Worm (Caenorhabditis elegans): Measurements from ENCODE around the gene fbxa-105.

fbxa-105 gene

ce11 chrV:7374090-7374489 is 17.7 kb downstream of the fbxa-105 start, which contains the start of gene srx-56:
Gene srx-56 (plus strand): TSS chrV:7374390.
- TF ChIP-seq nhr-43 (tag; optimal IDR thresholded peaks at IDR 0.05; ENCODE audit: poor library complexity, severe bottlenecking) (no peak), nhr-67 (tag; optimal IDR thresholded peaks at IDR 0.05) (no peak), eor-1 (tag; optimal IDR thresholded peaks at IDR 0.05) (no peak), unc-39 (tag; optimal IDR thresholded peaks at IDR 0.05) (no peak), unc-62 (GFP tag; optimal IDR thresholded peaks at IDR 0.05) (no peak), skn-1 (tag; optimal IDR thresholded peaks at IDR 0.05) (no peak), ZK546.5 (tag; optimal IDR thresholded peaks at IDR 0.05) (no peak), R02D3.7 (tag; optimal IDR thresholded peaks at IDR 0.05) (no peak), lin-15B (tag; optimal IDR thresholded peaks at IDR 0.05) (no peak), mml-1 (tag; optimal IDR thresholded peaks at IDR 0.05) (no peak), ceh-82 (tag; optimal IDR thresholded peaks at IDR 0.05) (no peak)

DNA sequence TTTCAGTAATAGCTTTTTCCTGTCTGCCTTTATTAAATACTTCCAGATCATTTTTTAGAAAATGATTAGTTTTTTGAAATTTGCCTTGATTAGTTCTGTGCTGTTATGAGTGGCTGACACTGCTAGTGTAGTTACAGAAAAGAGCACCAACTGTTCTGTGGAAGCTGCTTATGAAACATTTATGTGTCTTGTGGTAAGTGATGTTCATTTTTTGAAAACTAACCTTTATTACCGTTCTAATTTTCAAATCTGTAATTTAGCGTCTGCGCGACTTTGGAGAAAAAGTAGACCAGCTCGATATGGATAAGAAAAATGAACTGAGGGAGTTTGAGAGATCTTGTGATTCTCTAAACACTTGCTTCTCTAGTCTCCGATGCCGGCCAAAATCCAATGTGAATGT is 22.3 kb downstream of the fbxa-105 start, which contains the start of gene srj-14:
Gene srj-14 (plus strand): TSS at position 131 of the 400 bp plus-strand sequence.
- TF ChIP-seq skn-1 (tag; optimal IDR thresholded peaks at IDR 0.05), result no peak
- TF ChIP-seq nhr-67 (tag; optimal IDR thresholded peaks at IDR 0.05), result no peak
- no peak for TF ChIP-seq daf-12 (tag; optimal IDR thresholded peaks at IDR 0.05)
- no peak for TF ChIP-seq ceh-28 (tag; optimal IDR thresholded peaks at IDR 0.05)
- no peak for TF ChIP-seq nfya-1 (tag; optimal IDR thresholded peaks at IDR 0.05; ENCODE audit: insufficient read depth)
- TF ChIP-seq R02D3.7 (tag; optimal IDR thresholded peaks at IDR 0.05), result no peak
- TF ChIP-seq aly-2 (tag; optimal IDR thresholded peaks at IDR 0.05), result no peak
- TF ChIP-seq egl-27 (tag; optimal IDR thresholded peaks at IDR 0.05), result no peak
- TF ChIP-seq ZK546.5 (tag; optimal IDR thresholded peaks at IDR 0.05), result no peak
- TF ChIP-seq hmg-11 (tag; optimal IDR thresholded peaks at IDR 0.05), result no peak
- TF ChIP-seq nhr-12 (tag; optimal IDR thresholded peaks at IDR 0.05), result no peak
- no peak for TF ChIP-seq nhr-23 (tag; optimal IDR thresholded peaks at IDR 0.05)

ce11 chrV:7364951-7365350 is 26.9 kb downstream of the fbxa-105 start, which contains the start of gene exc-13:
Gene exc-13 (plus strand): TSS chrV:7365251.
- TF ChIP-seq nhr-11 (tag; optimal IDR thresholded peaks at IDR 0.05), result no peak
- peak; percentile 2 for TF ChIP-seq lin-39 (tag; optimal IDR thresholded peaks at IDR 0.05)

ce11 chrV:7364059-7364458 is 27.8 kb downstream of the fbxa-105 start, which contains the start of gene cyp-35A2:
Gene cyp-35A2 (minus strand): TSS chrV:7364182.
- peak; percentile 86 for TF ChIP-seq elt-2 (tag; optimal IDR thresholded peaks at IDR 0.05)
- no peak for TF ChIP-seq fos-1 (tag; optimal IDR thresholded peaks at IDR 0.05)
- no peak for TF ChIP-seq unc-62 (GFP tag; optimal IDR thresholded peaks at IDR 0.05)
- TF ChIP-seq pqm-1 (tag; optimal IDR thresholded peaks at IDR 0.05), result peak; percentile 79

ce11 chrV:7361673-7362072 is 30.2 kb downstream of the fbxa-105 start, which contains the start of gene cyp-35A1:
Gene cyp-35A1 (minus strand): TSS chrV:7361773.
- no peak for TF ChIP-seq mdl-1 (tag; optimal IDR thresholded peaks at IDR 0.05)
- TF ChIP-seq lin-39 (tag; optimal IDR thresholded peaks at IDR 0.05), result no peak
- no peak for TF ChIP-seq nhr-23 (tag; optimal IDR thresholded peaks at IDR 0.05)
- TF ChIP-seq lsy-12 (tag; optimal IDR thresholded peaks at IDR 0.05), result no peak
- TF ChIP-seq ama-1 (optimal IDR thresholded peaks at IDR 0.05), result no peak
- TF ChIP-seq jun-1 (tag; optimal IDR thresholded peaks at IDR 0.05), result no peak
- TF ChIP-seq elt-2 (tag; optimal IDR thresholded peaks at IDR 0.05), result no peak
- TF ChIP-seq unc-62 (GFP tag; optimal IDR thresholded peaks at IDR 0.05), result no peak
- no peak for TF ChIP-seq nhr-76 (tag; optimal IDR thresholded peaks at IDR 0.05)
- TF ChIP-seq unc-39 (tag; optimal IDR thresholded peaks at IDR 0.05), result no peak

DNA sequence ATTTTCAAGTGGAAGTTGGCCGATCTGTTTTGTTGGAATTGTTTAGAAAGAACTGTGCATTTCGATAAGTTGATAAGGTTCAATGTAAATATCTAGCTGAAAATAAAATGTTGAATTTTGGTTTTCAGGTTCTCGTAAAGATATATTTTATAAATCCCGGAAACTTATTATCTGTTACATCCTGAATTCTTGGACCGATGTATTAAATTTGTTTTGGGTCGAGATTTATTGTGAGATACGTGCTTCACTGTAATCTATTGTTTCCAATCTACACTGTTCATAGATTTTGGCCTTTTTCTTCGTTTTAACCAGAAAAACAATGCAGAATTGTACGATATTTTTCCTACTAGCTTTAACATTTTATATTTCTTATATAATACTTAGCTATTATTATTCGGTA is 34.7 kb downstream of the fbxa-105 start, which contains the start of gene C03G6.6:
Gene C03G6.6 (plus strand): TSS at position 301 of the 400 bp plus-strand sequence.
- TF ChIP-seq nhr-23 (tag; optimal IDR thresholded peaks at IDR 0.05) (no peak), lin-15B (tag; optimal IDR thresholded peaks at IDR 0.05) (no peak), unc-39 (tag; optimal IDR thresholded peaks at IDR 0.05) (no peak), ceh-82 (tag; optimal IDR thresholded peaks at IDR 0.05) (no peak), sea-2 (GFP tag; optimal IDR thresholded peaks at IDR 0.05) (no peak), elt-3 (tag; optimal IDR thresholded peaks at IDR 0.05) (no peak), lsy-12 (tag; optimal IDR thresholded peaks at IDR 0.05) (no peak), nhr-76 (tag; optimal IDR thresholded peaks at IDR 0.05) (no peak), mml-1 (tag; optimal IDR thresholded peaks at IDR 0.05) (no peak), ceh-16 (tag; optimal IDR thresholded peaks at IDR 0.05) (no peak)
